Worm (Caenorhabditis elegans) whole organism, L1 larva: ENCODE data around the gene panl-2.

Experiments
- C34B4.2 ChIP-seq: sonication (generic microtip); optimal IDR thresholded peaks from 2 replicates; lab custom pipeline; 2017; ENCODE audit warnings: mild to moderate bottlenecking, missing genetic modification characterization, missing compliant biosample characterization
- F16B12.6 ChIP-seq: fragments of 150-350 bp; optimal IDR thresholded peaks from 2 replicates; lab custom pipeline; 2014; ENCODE audit warnings: missing biosample characterization, missing genetic modification characterization
- Y116A8C.19 ChIP-seq: sonication (generic microtip); optimal IDR thresholded peaks from 2 replicates; lab custom pipeline; 2016; ENCODE audit warnings: missing compliant biosample characterization, missing genetic modification characterization, borderline replicate concordance
- alr-1 ChIP-seq: fragments of 200-800 bp; sonication (Bioruptor generic); optimal IDR thresholded peaks from 2 replicates; lab custom pipeline; 2018; ENCODE audit warnings: borderline replicate concordance, mild to moderate bottlenecking, missing genetic modification characterization, missing compliant biosample characterization
- aly-2 ChIP-seq: fragments of 150-350 bp; optimal IDR thresholded peaks from 2 replicates; lab custom pipeline; 2014; ENCODE audit warnings: missing biosample characterization, missing genetic modification characterization
- ama-1 ChIP-seq: fragments of 150-350 bp; optimal IDR thresholded peaks from 2 replicates; lab custom pipeline; 2014
- blmp-1 ChIP-seq: fragments of 150-350 bp; optimal IDR thresholded peaks from 2 replicates; lab custom pipeline; 2014; ENCODE audit warnings: missing biosample characterization, missing genetic modification characterization
- ceh-63 ChIP-seq: fragments of 200-800 bp; sonication (Bioruptor generic); optimal IDR thresholded peaks from 2 replicates; lab custom pipeline; 2018; ENCODE audit warnings: mild to moderate bottlenecking, missing genetic modification characterization, missing compliant biosample characterization
- ceh-82 ChIP-seq, 3 experiments: fragments of 150-350 bp in 1 of 3; sonication (generic microtip) in 2 of 3; optimal IDR thresholded peaks; 2 replicates each; lab custom pipeline; 2014 to 2017; ENCODE audit warnings: missing biosample characterization in 3 of 3, missing genetic modification characterization in 3 of 3
- ceh-88 ChIP-seq: fragments of 200-800 bp; sonication (Bioruptor generic); IDR thresholded peaks from 2 replicates; pipeline ENCODE4 v1.3.6; 2022; ENCODE audit warnings: missing genetic modification characterization, missing compliant biosample characterization
- ces-1 ChIP-seq: fragments of 150-350 bp; optimal IDR thresholded peaks from 2 replicates; lab custom pipeline; 2014; ENCODE audit warnings: missing biosample characterization, missing genetic modification reagents, missing genetic modification characterization
- efl-1 ChIP-seq, 4 experiments: fragments of 150-350 bp; optimal IDR thresholded peaks in 3 of 4; peaks in 1 of 4; 1 replicate in 1 of 4; 2 replicates in 3 of 4; lab custom pipeline; 2014; ENCODE audit warnings: missing biosample characterization in 2 of 4, missing genetic modification characterization in 2 of 4, missing genetic modification reagents in 2 of 4
- efl-3 ChIP-seq: fragments of 200-800 bp; sonication (Bioruptor generic); optimal IDR thresholded peaks from 2 replicates; lab custom pipeline; 2018; ENCODE audit warnings: mild to moderate bottlenecking, missing genetic modification characterization, missing compliant biosample characterization
- egl-27 ChIP-seq, 2 experiments: fragments of 150-350 bp in 1 of 2; sonication (generic microtip); optimal IDR thresholded peaks; 3 replicates each; lab custom pipeline; 2017 to 2018; ENCODE audit warnings: missing biosample characterization in 2 of 2, missing genetic modification characterization in 2 of 2, missing genetic modification reagents in 2 of 2
- elt-3 ChIP-seq, 6 experiments: fragments of 150-350 bp in 1 of 6; sonication (generic microtip); optimal IDR thresholded peaks; 2 replicates each; lab custom pipeline; 2017 to 2018; ENCODE audit warnings: missing biosample characterization in 6 of 6, missing genetic modification characterization in 6 of 6, inconsistent platforms in 1 of 6
- ets-5 ChIP-seq: fragments of 200-800 bp; sonication (Bioruptor generic); IDR thresholded peaks from 2 replicates; pipeline ENCODE4 v1.3.6; 2022; ENCODE audit warnings: missing genetic modification characterization, missing compliant biosample characterization
- fkh-4 ChIP-seq: sonication (generic microtip); optimal IDR thresholded peaks from 2 replicates; lab custom pipeline; 2016; ENCODE audit warnings: missing compliant biosample characterization, missing genetic modification characterization, borderline replicate concordance
- fos-1 ChIP-seq: fragments of 150-350 bp; optimal IDR thresholded peaks from 2 replicates; lab custom pipeline; 2014; ENCODE audit warnings: missing biosample characterization, missing genetic modification characterization
- grh-1 ChIP-seq: fragments of 200-800 bp; sonication (Bioruptor generic); IDR thresholded peaks from 2 replicates; pipeline ENCODE4 v1.3.6; 2022; ENCODE audit warnings: missing genetic modification reagents, missing genetic modification characterization, missing compliant biosample characterization
- hlh-17 ChIP-seq: fragments of 200-800 bp; sonication (Bioruptor generic); optimal IDR thresholded peaks from 2 replicates; lab custom pipeline; 2018; ENCODE audit warnings: missing genetic modification characterization, mild to moderate bottlenecking, missing compliant biosample characterization, moderate library complexity, borderline replicate concordance
- hlh-4 ChIP-seq: sonication (generic microtip); optimal IDR thresholded peaks from 2 replicates; lab custom pipeline; 2016; ENCODE audit warnings: mild to moderate bottlenecking, missing genetic modification characterization, missing compliant biosample characterization
- hpl-2 ChIP-seq: fragments of 150-350 bp; optimal IDR thresholded peaks from 2 replicates; lab custom pipeline; 2014; ENCODE audit warnings: missing biosample characterization, missing genetic modification reagents, missing genetic modification characterization
- irx-1 ChIP-seq: sonication (generic microtip); optimal IDR thresholded peaks from 2 replicates; lab custom pipeline; 2016; ENCODE audit warnings: missing genetic modification characterization, missing compliant biosample characterization
- jun-1 ChIP-seq: fragments of 150-350 bp; optimal IDR thresholded peaks from 2 replicates; lab custom pipeline; 2014; ENCODE audit warnings: missing biosample characterization, missing genetic modification reagents, missing genetic modification characterization
- lin-14 ChIP-seq: fragments of 200-800 bp; sonication (Bioruptor generic); optimal IDR thresholded peaks from 2 replicates; lab custom pipeline; 2018; ENCODE audit warnings: mild to moderate bottlenecking, missing genetic modification characterization, moderate library complexity, missing compliant biosample characterization
- lin-15B ChIP-seq: fragments of 150-350 bp; sonication (generic microtip); optimal IDR thresholded peaks from 3 replicates; lab custom pipeline; 2014; ENCODE audit warnings: missing biosample characterization, missing genetic modification characterization
- lin-35 ChIP-seq, 2 experiments: fragments of 150-350 bp; optimal IDR thresholded peaks; 2 replicates each; lab custom pipeline; 2014; ENCODE audit warnings: missing biosample characterization in 2 of 2, missing genetic modification characterization in 2 of 2, missing genetic modification reagents in 2 of 2
- lin-39 ChIP-seq: fragments of 150-350 bp; optimal IDR thresholded peaks from 2 replicates; lab custom pipeline; 2014; ENCODE audit warnings: missing biosample characterization, missing genetic modification reagents, missing genetic modification characterization
- mab-9 ChIP-seq: fragments of 200-800 bp; sonication (Bioruptor generic); IDR thresholded peaks from 2 replicates; pipeline ENCODE4 v1.3.6; 2022; ENCODE audit warnings: missing genetic modification reagents, missing genetic modification characterization, missing compliant biosample characterization
- mef-2 ChIP-seq: fragments of 150-350 bp; optimal IDR thresholded peaks from 2 replicates; lab custom pipeline; 2014; ENCODE audit warnings: missing biosample characterization, missing genetic modification characterization
- mep-1 ChIP-seq: fragments of 150-350 bp; optimal IDR thresholded peaks from 2 replicates; lab custom pipeline; 2014; ENCODE audit warnings: missing biosample characterization, missing genetic modification characterization
- nhr-11 ChIP-seq: fragments of 150-350 bp; optimal IDR thresholded peaks from 2 replicates; lab custom pipeline; 2014; ENCODE audit warnings: missing biosample characterization, missing genetic modification characterization
- nhr-12 ChIP-seq: sonication (generic microtip); optimal IDR thresholded peaks from 2 replicates; lab custom pipeline; 2017; ENCODE audit warnings: missing biosample characterization, missing genetic modification characterization
- nhr-19 ChIP-seq: fragments of 200-800 bp; sonication (Bioruptor generic); conservative IDR thresholded peaks from 2 replicates; pipeline ENCODE4 v1.3.6; 2022; ENCODE audit warnings: missing genetic modification characterization, missing compliant biosample characterization
- nhr-28 ChIP-seq: fragments of 150-350 bp; optimal IDR thresholded peaks from 2 replicates; lab custom pipeline; 2014; ENCODE audit warnings: missing biosample characterization, missing genetic modification characterization
- nhr-47 ChIP-seq: sonication (generic microtip); optimal IDR thresholded peaks from 2 replicates; lab custom pipeline; 2016; ENCODE audit warnings: mild to moderate bottlenecking, missing genetic modification characterization, moderate library complexity, missing compliant biosample characterization
- nhr-76 ChIP-seq: sonication (generic microtip); optimal IDR thresholded peaks from 2 replicates; lab custom pipeline; 2017; ENCODE audit warnings: missing biosample characterization, missing genetic modification characterization
- nhr-77 ChIP-seq: fragments of 150-350 bp; optimal IDR thresholded peaks from 2 replicates; lab custom pipeline; 2014; ENCODE audit warnings: missing biosample characterization, missing genetic modification characterization
- nhr-85 ChIP-seq: sonication (generic microtip); peaks from one replicate; lab custom pipeline; 2016; ENCODE audit warnings: missing genetic modification characterization, inconsistent platforms, missing compliant biosample characterization
- snu-23 ChIP-seq: sonication (generic microtip); optimal IDR thresholded peaks from 2 replicates; lab custom pipeline; 2016; ENCODE audit warnings: missing genetic modification characterization, missing compliant biosample characterization
- sox-4 ChIP-seq: sonication (generic microtip); optimal IDR thresholded peaks from 2 replicates; lab custom pipeline; 2016; ENCODE audit warnings: missing genetic modification characterization, missing compliant biosample characterization
- sptf-1 ChIP-seq: fragments of 150-350 bp; optimal IDR thresholded peaks from 2 replicates; lab custom pipeline; 2014; ENCODE audit warnings: missing biosample characterization, missing genetic modification characterization
- swsn-7 ChIP-seq: sonication (generic microtip); optimal IDR thresholded peaks from 2 replicates; lab custom pipeline; 2016; ENCODE audit warnings: missing genetic modification characterization, missing compliant biosample characterization
- tbx-2 ChIP-seq: sonication (generic microtip); optimal IDR thresholded peaks from 2 replicates; lab custom pipeline; 2016; ENCODE audit warnings: missing genetic modification characterization, missing compliant biosample characterization
- tlp-1 ChIP-seq: fragments of 150-350 bp; optimal IDR thresholded peaks from 2 replicates; lab custom pipeline; 2014; ENCODE audit warnings: missing biosample characterization, missing genetic modification characterization
- unc-130 ChIP-seq: fragments of 150-350 bp; optimal IDR thresholded peaks from 2 replicates; lab custom pipeline; 2017; ENCODE audit warnings: missing biosample characterization, missing genetic modification characterization, inconsistent platforms
- unc-30 ChIP-seq: sonication (generic microtip); optimal IDR thresholded peaks from 2 replicates; lab custom pipeline; 2017; ENCODE audit warnings: missing biosample characterization, missing genetic modification characterization
- unc-62 ChIP-seq: fragments of 150-350 bp; optimal IDR thresholded peaks from 2 replicates; lab custom pipeline; 2014; ENCODE audit warnings: missing biosample characterization, missing genetic modification reagents, missing genetic modification characterization
- unc-98 ChIP-seq: fragments of 200-800 bp; sonication (Bioruptor generic); IDR thresholded peaks from 2 replicates; pipeline ENCODE4 v1.3.6; 2022; ENCODE audit warnings: missing genetic modification characterization, missing compliant biosample characterization
- xbp-1 ChIP-seq: sonication (generic microtip); optimal IDR thresholded peaks from 2 replicates; lab custom pipeline; 2016; ENCODE audit warnings: missing genetic modification characterization, missing compliant biosample characterization
- zip-4 ChIP-seq: fragments of 200-800 bp; sonication (Bioruptor generic); optimal IDR thresholded peaks from 2 replicates; lab custom pipeline; 2018; ENCODE audit warnings: mild to moderate bottlenecking, missing genetic modification characterization, moderate library complexity, missing compliant biosample characterization
- ztf-11 ChIP-seq, 2 experiments: sonication (generic microtip); optimal IDR thresholded peaks; 2 replicates each; lab custom pipeline; 2016 to 2017; ENCODE audit warnings: missing genetic modification characterization in 2 of 2, missing biosample characterization in 1 of 2, missing compliant biosample characterization in 1 of 2

Gene panl-2

DNA sequence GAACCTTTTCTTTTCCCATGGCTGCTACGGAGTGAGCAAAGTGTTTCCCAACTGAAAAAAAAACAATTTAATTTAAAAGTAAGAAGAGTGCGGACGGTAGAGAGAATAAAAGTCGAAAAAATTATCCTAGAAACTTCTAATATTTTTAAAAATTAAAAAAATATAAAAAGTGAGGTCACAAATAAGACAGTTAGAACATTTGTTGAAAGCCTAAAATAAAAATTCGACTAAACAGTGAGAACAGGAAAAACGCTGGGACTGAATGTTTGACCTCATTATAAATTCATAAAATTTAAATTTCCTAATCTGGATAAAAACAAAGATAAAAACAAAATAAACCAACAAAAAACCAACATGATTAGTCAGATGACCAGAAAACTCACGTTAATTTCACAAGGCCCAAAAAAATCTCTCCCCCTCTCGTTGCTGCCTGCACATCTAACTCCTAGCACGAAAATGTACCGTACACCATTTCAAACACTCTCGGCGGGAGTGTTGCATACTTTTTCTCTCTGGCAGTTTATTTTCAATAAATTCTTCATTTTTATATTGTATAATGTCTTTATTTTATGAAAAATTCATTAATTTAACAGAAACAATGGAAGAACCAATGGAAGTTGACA, 3.8 kb upstream of the panl-2 start, which contains the start of the genes eef-1A.1 and rfc-4 (continued):
- TF ChIP-seq ztf-11 (tag; optimal IDR thresholded peaks at IDR 0.05; lab: Kevin White, UChicago) (peak in 1 of 2 experiments; percentile 85), nhr-19 (GFP tag; lab: Robert Waterston, UW) (peak; percentile 98), hpl-2 (GFP tag; lab: Kevin White, UChicago) (peak; percentile 90), unc-98 (GFP tag; lab: Robert Waterston, UW) (peak; percentile 51; the same call in 1 of the 2 replicates), Y116A8C.19 (no peak), unc-30 (tag; lab: Kevin White, UChicago) (no peak), sptf-1 (no peak), lin-39 (tag; lab: Kevin White, UChicago) (peak; percentile 91), aly-2 (tag; lab: Kevin White, UChicago) (peak; percentile 93), irx-1 (tag; lab: Kevin White, UChicago) (peak; percentile 91), nhr-47 (tag; lab: Kevin White, UChicago) (peak; percentile 97), efl-1 (optimal IDR thresholded peaks at IDR 0.05; lab: Kevin White, UChicago) (peak; percentile 98), efl-1 (GFP tag; optimal IDR thresholded peaks at IDR 0.05 in 1 of 2; lab: Kevin White, UChicago) (peak; percentile 94 to 99), lin-14 (GFP tag; lab: Kevin White, UChicago) (peak; percentile 97), ceh-63 (GFP tag; lab: Kevin White, UChicago) (peak; percentile 11), jun-1 (tag; lab: Kevin White, UChicago) (peak; percentile 95), mab-9 (GFP tag; lab: Robert Waterston, UW) (peak; percentile 80), ceh-82 (tag; optimal IDR thresholded peaks at IDR 0.05; lab: Kevin White, UChicago) (peak; percentile 94 to 98 (median 96)), lin-35 (GFP tag; optimal IDR thresholded peaks at IDR 0.05; lab: Kevin White, UChicago) (peak; percentile 97 to 99), zip-4 (GFP tag; lab: Kevin White, UChicago) (peak; percentile 86), tbx-2 (tag; lab: Kevin White, UChicago) (peak; percentile 97), hlh-17 (GFP tag; lab: Kevin White, UChicago) (no peak), egl-27 (tag; optimal IDR thresholded peaks at IDR 0.05; lab: Kevin White, UChicago) (peak in 1 of 2 experiments; percentile 5), elt-3 (tag; optimal IDR thresholded peaks at IDR 0.05; lab: Kevin White, UChicago) (peak; percentile 80 to 100 (median 92)), alr-1 (no peak), ets-5 (GFP tag; lab: Robert Waterston, UW) (no peak), fkh-4 (tag; lab: Kevin White, UChicago) (peak; percentile 27), grh-1 (GFP tag; lab: Robert Waterston, UW) (peak; percentile 92), tlp-1 (no peak), ces-1 (GFP tag; lab: Kevin White, UChicago) (no peak), ama-1 (lab: Kevin White, UChicago) (peak; percentile 82), snu-23 (GFP tag; lab: Kevin White, UChicago) (peak; percentile 99), nhr-77 (peak; percentile 96), fos-1 (peak; percentile 95), mep-1 (tag; lab: Kevin White, UChicago) (peak; percentile 99), unc-62 (GFP tag; lab: Kevin White, UChicago) (peak; percentile 53), nhr-12 (tag; lab: Kevin White, UChicago) (no peak), swsn-7 (peak; percentile 97), nhr-76 (tag; lab: Kevin White, UChicago) (no peak), ceh-88 (GFP tag; lab: Robert Waterston, UW) (peak; percentile 92), hlh-4 (tag; lab: Kevin White, UChicago) (no peak), efl-3 (GFP tag; lab: Kevin White, UChicago) (peak; percentile 38), blmp-1 (peak; percentile 92), sox-4 (tag; lab: Kevin White, UChicago) (peak; percentile 75), nhr-11 (peak; percentile 90), mef-2 (tag; lab: Kevin White, UChicago) (peak; percentile 64), nhr-85 (tag; lab: Kevin White, UChicago) (peak; percentile 98), xbp-1 (peak; percentile 97), lin-15B (peak; percentile 96), C34B4.2 (peak; percentile 0), unc-130 (tag; lab: Kevin White, UChicago) (peak; percentile 95), nhr-28 (no peak), F16B12.6 (tag; lab: Kevin White, UChicago) (peak; percentile 77)
